Worm (Caenorhabditis elegans) whole organism, L3 larva: ENCODE data around the gene cpr-9.
"Not testable (repeated sequence)": the region's sequence is repeated elsewhere in the genome, so short reads cannot be mapped to it uniquely, and the experiment has no call there.

Experiments
- ceh-16 ChIP-seq: sonication (generic microtip); optimal IDR thresholded peaks from 2 replicates; lab custom pipeline; 2017; ENCODE audit warnings: missing biosample characterization, missing genetic modification characterization
- ceh-28 ChIP-seq: fragments of 150-350 bp; optimal IDR thresholded peaks from 2 replicates; lab custom pipeline; 2014; ENCODE audit warnings: missing biosample characterization, missing genetic modification reagents, missing genetic modification characterization
- ceh-9 ChIP-seq: sonication (generic microtip); optimal IDR thresholded peaks from 2 replicates; lab custom pipeline; 2018; ENCODE audit warnings: missing biosample characterization, missing genetic modification characterization
- egl-27 ChIP-seq: sonication (generic microtip); optimal IDR thresholded peaks from 4 replicates; lab custom pipeline; 2017; ENCODE audit warnings: missing biosample characterization, missing genetic modification reagents, missing genetic modification characterization
- egl-5 ChIP-seq: fragments of 150-350 bp; optimal IDR thresholded peaks from 2 replicates; lab custom pipeline; 2017; ENCODE audit warnings: missing biosample characterization, missing genetic modification reagents, missing genetic modification characterization, inconsistent platforms
- elt-1 ChIP-seq: fragments of 150-350 bp; optimal IDR thresholded peaks from 2 replicates; lab custom pipeline; 2014; ENCODE audit warnings: missing biosample characterization, missing genetic modification characterization
- elt-2 ChIP-seq: sonication (generic microtip); optimal IDR thresholded peaks from 2 replicates; lab custom pipeline; 2016; ENCODE audit warnings: missing genetic modification reagents, mild to moderate bottlenecking, missing genetic modification characterization, missing compliant biosample characterization
- elt-3 ChIP-seq, 3 experiments: fragments of 150-350 bp in 1 of 3; sonication (generic microtip) in 2 of 3; optimal IDR thresholded peaks; 2 replicates in 2 of 3; 4 replicates in 1 of 3; lab custom pipeline; 2014 to 2017; ENCODE audit warnings: missing biosample characterization in 3 of 3, missing genetic modification characterization in 3 of 3
- eor-1 ChIP-seq, 2 experiments: fragments of 150-350 bp; optimal IDR thresholded peaks; 2 replicates each; lab custom pipeline; 2014 to 2018; ENCODE audit warnings: missing biosample characterization in 2 of 2, missing genetic modification characterization in 2 of 2
- fkh-10 ChIP-seq: sonication (generic microtip); optimal IDR thresholded peaks from 2 replicates; lab custom pipeline; 2017; ENCODE audit warnings: missing biosample characterization, missing genetic modification reagents, missing genetic modification characterization
- fkh-2 ChIP-seq: fragments of 150-350 bp; optimal IDR thresholded peaks from 2 replicates; lab custom pipeline; 2014; ENCODE audit warnings: missing biosample characterization, missing genetic modification reagents, missing genetic modification characterization
- fos-1 ChIP-seq: fragments of 150-350 bp; optimal IDR thresholded peaks from 2 replicates; lab custom pipeline; 2014; ENCODE audit warnings: missing biosample characterization, missing genetic modification characterization
- hmg-11 ChIP-seq: sonication (generic microtip); optimal IDR thresholded peaks from 2 replicates; lab custom pipeline; 2016; ENCODE audit warnings: missing genetic modification characterization, missing compliant biosample characterization
- jun-1 ChIP-seq: fragments of 150-350 bp; optimal IDR thresholded peaks from 2 replicates; lab custom pipeline; 2014; ENCODE audit warnings: missing biosample characterization, missing genetic modification reagents, missing genetic modification characterization
- lin-39 ChIP-seq: fragments of 150-350 bp; optimal IDR thresholded peaks from 2 replicates; lab custom pipeline; 2018; ENCODE audit warnings: missing biosample characterization, missing genetic modification reagents, missing genetic modification characterization
- lsy-12 ChIP-seq: sonication (generic microtip); optimal IDR thresholded peaks from 2 replicates; lab custom pipeline; 2016; ENCODE audit warnings: mild to moderate bottlenecking, missing genetic modification characterization, missing compliant biosample characterization
- mdl-1 ChIP-seq: fragments of 150-350 bp; optimal IDR thresholded peaks from 2 replicates; lab custom pipeline; 2014; ENCODE audit warnings: missing biosample characterization, missing genetic modification characterization
- nfya-1 ChIP-seq: sonication (generic microtip); optimal IDR thresholded peaks from 2 replicates; lab custom pipeline; 2017; ENCODE audit warnings: missing genetic modification characterization, mild to moderate bottlenecking, missing compliant biosample characterization, antibody characterized with exemption, moderate library complexity; ENCODE audit not compliant: insufficient read depth
- nhr-11 ChIP-seq: fragments of 150-350 bp; optimal IDR thresholded peaks from 2 replicates; lab custom pipeline; 2014; ENCODE audit warnings: missing biosample characterization, missing genetic modification characterization
- nhr-12 ChIP-seq: fragments of 150-350 bp; optimal IDR thresholded peaks from 2 replicates; lab custom pipeline; 2014; ENCODE audit warnings: missing biosample characterization, missing genetic modification characterization
- nhr-23 ChIP-seq: fragments of 150-350 bp; optimal IDR thresholded peaks from 2 replicates; lab custom pipeline; 2014; ENCODE audit warnings: missing biosample characterization, missing genetic modification reagents, missing genetic modification characterization
- nhr-25 ChIP-seq: sonication (generic microtip); optimal IDR thresholded peaks from 2 replicates; lab custom pipeline; 2017; ENCODE audit warnings: missing biosample characterization, missing genetic modification characterization
- nhr-28 ChIP-seq: fragments of 150-350 bp; optimal IDR thresholded peaks from 2 replicates; lab custom pipeline; 2014; ENCODE audit warnings: missing biosample characterization, missing genetic modification characterization
- nhr-43 ChIP-seq: sonication (generic microtip); optimal IDR thresholded peaks from 2 replicates; lab custom pipeline; 2016; ENCODE audit warnings: mild to moderate bottlenecking, missing genetic modification characterization, missing compliant biosample characterization; ENCODE audit not compliant: poor library complexity, severe bottlenecking
- nhr-67 ChIP-seq: fragments of 150-350 bp; optimal IDR thresholded peaks from 2 replicates; lab custom pipeline; 2014; ENCODE audit warnings: missing biosample characterization, missing genetic modification characterization
- nhr-76 ChIP-seq: fragments of 150-350 bp; sonication (generic microtip); optimal IDR thresholded peaks from 5 replicates; lab custom pipeline; 2014; ENCODE audit warnings: missing biosample characterization, missing genetic modification characterization
- nhr-77 ChIP-seq: fragments of 150-350 bp; optimal IDR thresholded peaks from 2 replicates; lab custom pipeline; 2014; ENCODE audit warnings: missing biosample characterization, missing genetic modification characterization
- pha-4 ChIP-seq: fragments of 150-350 bp; optimal IDR thresholded peaks from 2 replicates; lab custom pipeline; 2014; ENCODE audit warnings: missing biosample characterization, missing genetic modification reagents, missing genetic modification characterization
- pqm-1 ChIP-seq: fragments of 150-350 bp; optimal IDR thresholded peaks from 2 replicates; lab custom pipeline; 2017; ENCODE audit warnings: missing biosample characterization, missing genetic modification characterization, inconsistent platforms
- snpc-4 ChIP-seq: fragments of 150-350 bp; optimal IDR thresholded peaks from 2 replicates; lab custom pipeline; 2014; ENCODE audit warnings: missing biosample characterization, missing genetic modification characterization
- tbx-2 ChIP-seq: sonication (generic microtip); optimal IDR thresholded peaks from 2 replicates; lab custom pipeline; 2016; ENCODE audit warnings: mild to moderate bottlenecking, missing genetic modification characterization, missing compliant biosample characterization
- unc-62 ChIP-seq: fragments of 150-350 bp; sonication (generic microtip); optimal IDR thresholded peaks from 4 replicates; lab custom pipeline; 2014; ENCODE audit warnings: missing biosample characterization, missing genetic modification reagents, missing genetic modification characterization
- zag-1 ChIP-seq: fragments of 150-350 bp; optimal IDR thresholded peaks from 2 replicates; lab custom pipeline; 2014; ENCODE audit warnings: missing biosample characterization, missing genetic modification characterization
- ztf-11 ChIP-seq: fragments of 150-350 bp; optimal IDR thresholded peaks from 2 replicates; lab custom pipeline; 2014; ENCODE audit warnings: missing biosample characterization, missing genetic modification characterization
- ztf-4 ChIP-seq: fragments of 150-350 bp; optimal IDR thresholded peaks from 2 replicates; lab custom pipeline; 2014; ENCODE audit warnings: missing biosample characterization, missing genetic modification characterization

cpr-9 gene

ce11 chrV:12006495-12006894 is 3.6 kb downstream of the cpr-9 start, which contains the start of gene F57F5.3:
F57F5.3 (minus strand) TSS chrV:12006595.
- TF ChIP-seq elt-1 (no peak), jun-1 (tag; lab: Kevin White, UChicago) (no peak), egl-5 (no peak)

- no peak for TF ChIP-seq nhr-12
- TF ChIP-seq eor-1 (tag; optimal IDR thresholded peaks at IDR 0.05; lab: Kevin White, UChicago) = no peak
- peak in 1 of 3 experiments; percentile 16 for TF ChIP-seq elt-3 (tag; optimal IDR thresholded peaks at IDR 0.05; lab: Kevin White, UChicago)
- TF ChIP-seq elt-2 (tag; lab: Kevin White, UChicago) = peak; percentile 0
Measured at ce11 chrV:12011686-12012085, 8.8 kb downstream of the cpr-9 start.

ce11 chrV:12013298-12013697 is 10.4 kb downstream of the cpr-9 start, which contains the start of gene add-2:
add-2 (minus strand) TSS chrV:12013406.
- TF ChIP-seq nhr-11 (tag; lab: Kevin White, UChicago) = no peak
- no peak for TF ChIP-seq nhr-77
- no peak for TF ChIP-seq ceh-9
- no peak for TF ChIP-seq unc-62 (GFP tag; lab: Kevin White, UChicago)
- no peak for TF ChIP-seq nhr-23 (tag; lab: Kevin White, UChicago)
- TF ChIP-seq fos-1 (tag; lab: Kevin White, UChicago) = no peak
- TF ChIP-seq nhr-12 = no peak
- no peak for TF ChIP-seq nhr-25 (tag; lab: Kevin White, UChicago)
- TF ChIP-seq elt-2 (tag; lab: Kevin White, UChicago) = peak; percentile 52
- TF ChIP-seq elt-1 = no peak
- TF ChIP-seq ztf-4 (tag; lab: Kevin White, UChicago) = no peak
- TF ChIP-seq nfya-1 (tag; lab: Kevin White, UChicago) = no peak
- no peak for TF ChIP-seq snpc-4
- TF ChIP-seq ceh-16 (tag; lab: Kevin White, UChicago) = no peak
- TF ChIP-seq pqm-1 = peak; percentile 50
- TF ChIP-seq jun-1 (tag; lab: Kevin White, UChicago) = no peak
- no peak for TF ChIP-seq tbx-2 (tag; lab: Kevin White, UChicago)
- TF ChIP-seq pha-4 (tag; lab: Kevin White, UChicago) = peak; percentile 65

- not testable (repeated sequence) for TF ChIP-seq fkh-2 (tag; lab: Kevin White, UChicago); egl-5; zag-1 (tag; lab: Kevin White, UChicago)
Measured at ce11 chrV:12020026-12020425, 17.2 kb downstream of the cpr-9 start, which contains the start of gene F10C2.3. F10C2.3 (plus strand) TSS chrV:12020326.

ce11 chrV:12020940-12021339 is 18.1 kb downstream of the cpr-9 start:
- TF ChIP-seq ztf-11 (tag; lab: Kevin White, UChicago) = no peak
- peak; percentile 70 for TF ChIP-seq pqm-1
- TF ChIP-seq nhr-25 (tag; lab: Kevin White, UChicago) = no peak
- peak; percentile 39 for TF ChIP-seq elt-2 (tag; lab: Kevin White, UChicago)

ce11 chrV:12024273-12024672 is 21.4 kb downstream of the cpr-9 start:
- TF ChIP-seq egl-27 = no peak
- no peak for TF ChIP-seq nhr-25 (tag; lab: Kevin White, UChicago)
- no peak for TF ChIP-seq nhr-12
- peak; percentile 76 for TF ChIP-seq lin-39 (tag; lab: Kevin White, UChicago)
- TF ChIP-seq nhr-43 = no peak
- TF ChIP-seq nhr-28 (tag; lab: Kevin White, UChicago) = no peak
- peak; percentile 39 for TF ChIP-seq fkh-10 (GFP tag; lab: Kevin White, UChicago)
- TF ChIP-seq nfya-1 (tag; lab: Kevin White, UChicago) = peak; percentile 51
- TF ChIP-seq ztf-4 (tag; lab: Kevin White, UChicago) = no peak
- no peak for TF ChIP-seq nhr-67 (tag; lab: Kevin White, UChicago)
- TF ChIP-seq tbx-2 (tag; lab: Kevin White, UChicago) = no peak
- TF ChIP-seq ceh-28 (tag; lab: Kevin White, UChicago) = no peak
- TF ChIP-seq mdl-1 (tag; lab: Kevin White, UChicago) = no peak
- no peak for TF ChIP-seq nhr-76 (tag; lab: Kevin White, UChicago)
- TF ChIP-seq pqm-1 = no peak
- no peak for TF ChIP-seq lsy-12 (tag; lab: Kevin White, UChicago)
- TF ChIP-seq ztf-11 (tag; lab: Kevin White, UChicago) = no peak
- TF ChIP-seq elt-2 (tag; lab: Kevin White, UChicago) = no peak
- TF ChIP-seq nhr-77 = no peak
- TF ChIP-seq elt-1 = no peak
- TF ChIP-seq snpc-4 = peak; percentile 12
- peak; percentile 17 for TF ChIP-seq egl-5
- peak; percentile 63 for TF ChIP-seq hmg-11 (tag; lab: Kevin White, UChicago)
